Fruit fly (Drosophila melanogaster): ENCODE measurements around the gene Hex-A.

Gene Hex-A

dm6 chrX:9585359-9586002 lies at the start of gene Hex-A (continued):
- TF ChIP-seq CG6175 (GFP tag; IDR thresholded peaks at IDR 0.05): peak; percentile 83; the same call in 2 of the 3 replicates
- TF ChIP-seq dysf (GFP tag; IDR thresholded peaks at IDR 0.05): peak; percentile 96
- TF ChIP-seq CG3838 (GFP tag; optimal IDR thresholded peaks at IDR 0.05): peak; percentile 90
- peak; percentile 88 for TF ChIP-seq jumu (GFP tag; optimal IDR thresholded peaks at IDR 0.05)
- TF ChIP-seq otp (GFP tag; IDR thresholded peaks at IDR 0.05): peak; percentile 83; the same call in 1 of the 3 replicates
- TF ChIP-seq lmd (GFP tag; IDR thresholded peaks at IDR 0.05): peak; percentile 92
- TF ChIP-seq Adf1 (GFP tag; IDR thresholded peaks at IDR 0.05): peak; percentile 99
- TF ChIP-seq sr (GFP tag; IDR thresholded peaks at IDR 0.05): peak; percentile 56; the same call in 2 of the 3 replicates
- peak; percentile 34 for TF ChIP-seq CG3065 (GFP tag; optimal IDR thresholded peaks at IDR 0.05)
- TF ChIP-seq az2 (GFP tag; optimal IDR thresholded peaks at IDR 0.05): peak; percentile 91
- TF ChIP-seq CG4328 (GFP tag; optimal IDR thresholded peaks at IDR 0.05): peak; percentile 99
- TF ChIP-seq bbx (GFP tag; IDR thresholded peaks at IDR 0.05; ENCODE audit: partially characterized antibody): peak; percentile 58
- peak; percentile 76 for TF ChIP-seq CG17612 (GFP tag; IDR thresholded peaks at IDR 0.05)
- peak; percentile 95 for TF ChIP-seq z (GFP tag; IDR thresholded peaks at IDR 0.05)
- peak; percentile 69 for TF ChIP-seq Neu2 (GFP tag; optimal IDR thresholded peaks at IDR 0.05; ENCODE audit: borderline replicate concordance)
- TF ChIP-seq Dbx (GFP tag; IDR thresholded peaks at IDR 0.05): peak; percentile 92
- TF ChIP-seq CG32532 (GFP tag; IDR thresholded peaks at IDR 0.05): peak; percentile 92
- TF ChIP-seq psq (GFP tag; optimal IDR thresholded peaks at IDR 0.05): peak; percentile 83
- peak; percentile 97 for TF ChIP-seq gcm (GFP tag; optimal IDR thresholded peaks at IDR 0.05)
- peak; percentile 99 for TF ChIP-seq Med (GFP tag)
- TF ChIP-seq Bdp1 (GFP tag; optimal IDR thresholded peaks at IDR 0.05): peak; percentile 82
- TF ChIP-seq CG2202 (tag; optimal IDR thresholded peaks at IDR 0.05): peak; percentile 90
- peak; percentile 95 for TF ChIP-seq schlank (tag; optimal IDR thresholded peaks at IDR 0.05)
- TF ChIP-seq CG10209 (GFP tag; optimal IDR thresholded peaks at IDR 0.05): peak; percentile 95
- TF ChIP-seq Hand (GFP tag; optimal IDR thresholded peaks at IDR 0.05): peak; percentile 99
- peak; percentile 79 for TF ChIP-seq CG9215 (GFP tag; IDR thresholded peaks at IDR 0.05)
- peak; percentile 87 for TF ChIP-seq fd64A (GFP tag; optimal IDR thresholded peaks at IDR 0.05)
- peak; percentile 84 for TF ChIP-seq YL-1 (GFP tag; optimal IDR thresholded peaks at IDR 0.05)
- peak; percentile 98 for TF ChIP-seq CG13894 (tag; optimal IDR thresholded peaks at IDR 0.05)
- peak; percentile 78 for TF ChIP-seq MBD-R2 (GFP tag; IDR thresholded peaks at IDR 0.05)
- peak; percentile 98 for TF ChIP-seq odd (GFP tag; optimal IDR thresholded peaks at IDR 0.05)
- peak; percentile 96 for TF ChIP-seq tap (tag; optimal IDR thresholded peaks at IDR 0.05)
- peak; percentile 94 for TF ChIP-seq onecut (GFP tag; IDR thresholded peaks at IDR 0.05)
- peak; percentile 95 for TF ChIP-seq CHES-1-like (GFP tag; optimal IDR thresholded peaks at IDR 0.05)
- TF ChIP-seq pfk (GFP tag; optimal IDR thresholded peaks at IDR 0.05): peak; percentile 65
- peak; percentile 98 for TF ChIP-seq CG12659 (GFP tag; optimal IDR thresholded peaks at IDR 0.05)
- no peak for TF ChIP-seq dan (GFP tag; IDR thresholded peaks at IDR 0.05)
- TF ChIP-seq trh (GFP tag; optimal IDR thresholded peaks at IDR 0.05): peak; percentile 78
- peak; percentile 99 for TF ChIP-seq gem (tag; optimal IDR thresholded peaks at IDR 0.05)
- TF ChIP-seq CG6854 (GFP tag; optimal IDR thresholded peaks at IDR 0.05): peak; percentile 99
- TF ChIP-seq rib (GFP tag; IDR thresholded peaks at IDR 0.05): peak; percentile 95
- TF ChIP-seq CG17568 (GFP tag; optimal IDR thresholded peaks at IDR 0.05): peak; percentile 94
- TF ChIP-seq ash1 (GFP tag; optimal IDR thresholded peaks at IDR 0.05): peak; percentile 64
- TF ChIP-seq CG10267 (tag; optimal IDR thresholded peaks at IDR 0.05): peak; percentile 96
- peak; percentile 96 for TF ChIP-seq CG6683 (GFP tag; optimal IDR thresholded peaks at IDR 0.05)
- peak; percentile 84 to 91 for TF ChIP-seq Trl (optimal IDR thresholded peaks at IDR 0.05)
- TF ChIP-seq Trl (GFP tag; optimal IDR thresholded peaks at IDR 0.05): peak; percentile 94
- TF ChIP-seq emc (GFP tag; optimal IDR thresholded peaks at IDR 0.05): peak; percentile 88
- TF ChIP-seq Kr (GFP tag; optimal IDR thresholded peaks at IDR 0.05): no peak
- TF ChIP-seq Hr51 (GFP tag; optimal IDR thresholded peaks at IDR 0.05): peak; percentile 86 to 99

Data from whole organism, embryonic.